Fruit fly (Drosophila melanogaster) whole organism, embryonic: ENCODE results near the gene CG6610.

Source experiments
- Adf1 ChIP-seq: fragments of 200-800 bp; sonication (Bioruptor generic); IDR thresholded peaks from 2 replicates; pipeline ENCODE4 v1.3.6; 2022; ENCODE audit warnings: missing biosample characterization, missing genetic modification characterization
- Atf-2 ChIP-seq: fragments of 200-800 bp; sonication (Bioruptor generic); optimal IDR thresholded peaks from 2 replicates; lab custom pipeline; 2016; ENCODE audit warnings: missing biosample characterization, missing genetic modification characterization
- CG10366 ChIP-seq: fragments of 200-800 bp; sonication (Bioruptor generic); IDR thresholded peaks from 2 replicates; pipeline ENCODE4 v1.3.6; 2022; ENCODE audit warnings: missing biosample characterization, missing genetic modification characterization
- CG12299 ChIP-seq: fragments of 200-800 bp; sonication (Bioruptor generic); optimal IDR thresholded peaks from 2 replicates; lab custom pipeline; 2018; ENCODE audit warnings: missing biosample characterization, mild to moderate bottlenecking, missing genetic modification characterization
- CG12391 ChIP-seq: fragments of 200-800 bp; sonication (Bioruptor generic); optimal IDR thresholded peaks from 3 replicates; lab custom pipeline; 2018; ENCODE audit warnings: missing biosample characterization, mild to moderate bottlenecking, missing genetic modification characterization, moderate library complexity
- CG13424 ChIP-seq: fragments of 200-800 bp; sonication (Bioruptor generic); optimal IDR thresholded peaks from 2 replicates; lab custom pipeline; 2019; ENCODE audit warnings: missing biosample characterization, mild to moderate bottlenecking, missing genetic modification characterization, moderate library complexity
- CG14050 ChIP-seq: fragments of 200-800 bp; sonication (Bioruptor generic); IDR thresholded peaks from 3 replicates; pipeline ENCODE4 v1.3.6; 2022; ENCODE audit warnings: missing biosample characterization, missing genetic modification characterization
- CG15269 ChIP-seq: fragments of 200-800 bp; sonication (Bioruptor generic); optimal IDR thresholded peaks from 2 replicates; lab custom pipeline; 2018; ENCODE audit warnings: missing biosample characterization, mild to moderate bottlenecking, missing genetic modification characterization, moderate library complexity
- CG1529 ChIP-seq: fragments of 200-800 bp; sonication (Bioruptor generic); optimal IDR thresholded peaks from 3 replicates; lab custom pipeline; 2018; ENCODE audit warnings: missing biosample characterization, missing genetic modification characterization
- CG16779 ChIP-seq: fragments of 200-800 bp; sonication (Bioruptor generic); IDR thresholded peaks from 2 replicates; pipeline ENCODE4 v1.3.6; 2022; ENCODE audit warnings: missing biosample characterization, missing genetic modification characterization
- CG16813 ChIP-seq: fragments of 200-800 bp; sonication (Bioruptor generic); IDR thresholded peaks from 3 replicates; pipeline ENCODE4 v1.3.6; 2022; ENCODE audit warnings: missing biosample characterization, missing genetic modification characterization; ENCODE audit not compliant: partially characterized antibody
- CG17385 ChIP-seq: fragments of 200-800 bp; sonication (Bioruptor generic); optimal IDR thresholded peaks from 3 replicates; lab custom pipeline; 2018; ENCODE audit warnings: missing biosample characterization, mild to moderate bottlenecking, missing genetic modification characterization
- CG2712 ChIP-seq: fragments of 200-800 bp; optimal IDR thresholded peaks from 3 replicates; lab custom pipeline; 2019; ENCODE audit warnings: missing biosample characterization, mild to moderate bottlenecking, missing genetic modification characterization, moderate library complexity
- CG2889 ChIP-seq: fragments of 200-800 bp; sonication (Bioruptor generic); IDR thresholded peaks from 3 replicates; pipeline ENCODE4 v1.3.6; 2022; ENCODE audit warnings: missing biosample characterization, missing genetic modification characterization
- CG31365 ChIP-seq: fragments of 200-800 bp; sonication (Bioruptor generic); optimal IDR thresholded peaks from 2 replicates; lab custom pipeline; 2018; ENCODE audit warnings: missing biosample characterization, mild to moderate bottlenecking, missing genetic modification characterization
- CG6254 ChIP-seq: fragments of 200-800 bp; sonication (Bioruptor generic); optimal IDR thresholded peaks from 3 replicates; lab custom pipeline; 2017; ENCODE audit warnings: mild to moderate bottlenecking, missing biosample characterization, missing genetic modification reagents, missing genetic modification characterization
- CG6272 ChIP-seq: fragments of 200-800 bp; sonication (Bioruptor generic); IDR thresholded peaks from 2 replicates; pipeline ENCODE4 v1.3.6; 2022; ENCODE audit warnings: missing biosample characterization, missing genetic modification characterization
- CG9609 ChIP-seq: fragments of 200-800 bp; sonication (Bioruptor generic); optimal IDR thresholded peaks from 3 replicates; lab custom pipeline; 2016; ENCODE audit warnings: missing biosample characterization, missing genetic modification characterization
- CG9727 ChIP-seq: fragments of 200-800 bp; sonication (Bioruptor generic); optimal IDR thresholded peaks from 3 replicates; lab custom pipeline; 2017; ENCODE audit warnings: missing biosample characterization, mild to moderate bottlenecking, missing genetic modification characterization
- Dip2 ChIP-seq: fragments of 200-800 bp; sonication (Bioruptor generic); IDR thresholded peaks from 2 replicates; pipeline ENCODE4 v1.3.6; 2022; ENCODE audit warnings: missing biosample characterization, missing genetic modification characterization
- Dip3 ChIP-seq: fragments of 200-800 bp; sonication (Bioruptor generic); optimal IDR thresholded peaks from 3 replicates; lab custom pipeline; 2016; ENCODE audit warnings: missing biosample characterization, missing genetic modification characterization
- E2f2 ChIP-seq: fragments of 200-800 bp; sonication (Bioruptor generic); IDR thresholded peaks from 2 replicates; pipeline ENCODE4 v1.3.6; 2022; ENCODE audit warnings: missing biosample characterization, missing genetic modification characterization
- Ets65A ChIP-seq: fragments of 200-800 bp; sonication (Bioruptor generic); peaks from one replicate; lab custom pipeline; 2016; ENCODE audit warnings: missing biosample characterization, missing genetic modification characterization
- Hand ChIP-seq: fragments of 200-800 bp; sonication (Bioruptor generic); optimal IDR thresholded peaks from 2 replicates; lab custom pipeline; 2017; ENCODE audit warnings: mild to moderate bottlenecking, missing biosample characterization, missing genetic modification reagents, missing genetic modification characterization
- HmgZ ChIP-seq: fragments of 200-800 bp; sonication (Bioruptor generic); optimal IDR thresholded peaks from 2 replicates; lab custom pipeline; 2018; ENCODE audit warnings: missing biosample characterization, mild to moderate bottlenecking, missing genetic modification characterization
- Hsf ChIP-seq: fragments of 200-800 bp; sonication (Bioruptor generic); optimal IDR thresholded peaks from 3 replicates; lab custom pipeline; 2016; ENCODE audit warnings: missing biosample characterization, missing genetic modification characterization
- Med ChIP-seq: fragments of 200-800 bp; sonication (Bioruptor generic); peaks from one replicate; lab custom pipeline; 2016; ENCODE audit warnings: missing biosample characterization, missing genetic modification characterization, mild to moderate bottlenecking, inconsistent platforms, moderate library complexity
- Pdp1 ChIP-seq, 2 experiments: fragments of 200-800 bp; sonication (Bioruptor generic); optimal IDR thresholded peaks; 3 replicates each; lab custom pipeline; 2016; ENCODE audit warnings: missing biosample characterization in 2 of 2, missing genetic modification characterization in 2 of 2, mild to moderate bottlenecking in 1 of 2, moderate library complexity in 1 of 2
- Xbp1 ChIP-seq: fragments of 200-800 bp; sonication (Bioruptor generic); optimal IDR thresholded peaks from 3 replicates; lab custom pipeline; 2016; ENCODE audit warnings: missing biosample characterization, mild to moderate bottlenecking, missing genetic modification characterization
- ac ChIP-seq: fragments of 200-800 bp; sonication (Bioruptor generic); optimal IDR thresholded peaks from 3 replicates; lab custom pipeline; 2017; ENCODE audit warnings: missing biosample characterization, mild to moderate bottlenecking, missing genetic modification characterization
- bab2 ChIP-seq: fragments of 200-800 bp; sonication (Bioruptor generic); optimal IDR thresholded peaks from 2 replicates; lab custom pipeline; 2016; ENCODE audit warnings: missing biosample characterization, missing genetic modification characterization
- bsh ChIP-seq, 2 experiments: fragments of 200-800 bp; sonication (Bioruptor generic); optimal IDR thresholded peaks; 2 replicates each; lab custom pipeline; 2017 to 2018; ENCODE audit warnings: mild to moderate bottlenecking in 2 of 2, missing biosample characterization in 2 of 2, missing genetic modification characterization in 2 of 2, moderate library complexity in 1 of 2
- crc ChIP-seq: fragments of 200-800 bp; sonication (Bioruptor generic); optimal IDR thresholded peaks from 2 replicates; lab custom pipeline; 2016; ENCODE audit warnings: missing biosample characterization, missing genetic modification characterization
- croc ChIP-seq: fragments of 200-800 bp; sonication (Bioruptor generic); conservative IDR thresholded peaks from 3 replicates; pipeline ENCODE4 v1.3.6; 2022; ENCODE audit warnings: missing biosample characterization, missing genetic modification characterization
- jumu ChIP-seq: fragments of 200-800 bp; sonication (Bioruptor generic); optimal IDR thresholded peaks from 3 replicates; lab custom pipeline; 2016; ENCODE audit warnings: missing biosample characterization, missing genetic modification characterization
- nau ChIP-seq: fragments of 200-800 bp; sonication (Bioruptor generic); optimal IDR thresholded peaks from 3 replicates; lab custom pipeline; 2017; ENCODE audit warnings: missing biosample characterization, mild to moderate bottlenecking, missing genetic modification characterization, missing genetic modification reagents
- sc ChIP-seq, 3 experiments: fragments of >200 bp in 2 of 3; fragments of 200-800 bp in 1 of 3; sonication (Bioruptor generic) in 1 of 3; optimal IDR thresholded peaks; 2 replicates in 2 of 3; 3 replicates in 1 of 3; lab custom pipeline; 2017; ENCODE audit warnings: mild to moderate bottlenecking in 1 of 3, missing biosample characterization in 1 of 3, missing genetic modification characterization in 1 of 3, missing genetic modification reagents in 1 of 3
- sim ChIP-seq: fragments of 200-800 bp; sonication (Bioruptor generic); IDR thresholded peaks from 2 replicates; pipeline ENCODE4 v1.3.6; 2022; ENCODE audit warnings: missing biosample characterization, missing genetic modification characterization
- slbo ChIP-seq: fragments of 200-800 bp; sonication (Bioruptor generic); IDR thresholded peaks from 2 replicates; pipeline ENCODE4 v1.3.6; 2022; ENCODE audit warnings: missing biosample characterization, missing genetic modification characterization
- sob ChIP-seq: fragments of 200-800 bp; sonication (Bioruptor generic); IDR thresholded peaks from 2 replicates; pipeline ENCODE4 v1.3.6; 2022; ENCODE audit warnings: missing biosample characterization, missing genetic modification characterization

Gene CG6610

DNA sequence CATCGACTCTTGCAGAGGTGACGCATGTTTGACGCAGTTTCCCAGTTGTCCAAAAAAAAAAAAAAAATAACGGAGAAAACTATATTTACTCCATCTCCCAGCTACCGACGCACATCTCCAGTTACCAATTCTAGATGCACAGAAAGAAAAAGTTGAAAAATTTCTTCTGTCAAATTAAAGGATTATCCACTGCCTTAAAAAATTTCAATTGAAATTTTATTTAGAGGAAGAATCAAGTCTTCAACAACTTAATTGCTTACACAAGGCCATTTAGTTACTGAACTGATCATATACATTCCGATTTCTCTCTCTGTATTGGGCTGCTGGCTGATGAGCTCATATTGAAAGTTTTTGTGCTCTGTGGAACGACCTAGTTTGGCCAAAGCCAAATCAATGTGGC, 10.7 kb downstream of the CG6610 start (continued):
- TF ChIP-seq crc (GFP tag; lab: Kevin White, UChicago) (no peak), ac (GFP tag; lab: Kevin White, UChicago) (no peak), jumu (GFP tag; lab: Kevin White, UChicago) (peak; percentile 24), Xbp1 (GFP tag; lab: Kevin White, UChicago) (peak; percentile 36), Adf1 (no peak), sob (GFP tag; lab: Robert Waterston, UW) (0 out of 2 replicates have a peak, but pooled peaks have one; percentile 26), CG1529 (GFP tag; lab: Kevin White, UChicago) (no peak), sim (no peak), Hsf (GFP tag; lab: Kevin White, UChicago) (peak; percentile 7), CG2889 (GFP tag; lab: Robert Waterston, UW) (0 out of 3 replicates have a peak, but pooled peaks have one; percentile 33), nau (GFP tag; lab: Kevin White, UChicago) (no peak), CG17385 (GFP tag; lab: Kevin White, UChicago) (peak; percentile 10), CG12299 (tag; lab: Kevin White, UChicago) (no peak), Atf-2 (GFP tag; lab: Kevin White, UChicago) (no peak), sc (optimal IDR thresholded peaks at IDR 0.05; lab: Kevin White, UChicago) (no peak), sc (GFP tag; optimal IDR thresholded peaks at IDR 0.05; lab: Kevin White, UChicago) (no peak), bsh (GFP tag; optimal IDR thresholded peaks at IDR 0.05; lab: Kevin White, UChicago) (peak in 1 of 2 experiments; percentile 55), Hand (GFP tag; lab: Kevin White, UChicago) (no peak), CG2712 (tag; lab: Kevin White, UChicago) (peak; percentile 15), slbo (GFP tag; lab: Robert Waterston, UW) (peak; percentile 68), Pdp1 (GFP tag; optimal IDR thresholded peaks at IDR 0.05; lab: Kevin White, UChicago) (peak; percentile 31 to 39), CG31365 (tag; lab: Kevin White, UChicago) (no peak), HmgZ (tag; lab: Kevin White, UChicago) (peak; percentile 20), CG9609 (GFP tag; lab: Kevin White, UChicago) (peak; percentile 10), CG16779 (GFP tag; lab: Robert Waterston, UW) (no peak), Med (peak; percentile 72), Ets65A (GFP tag; lab: Kevin White, UChicago) (peak; percentile 70), CG9727 (GFP tag; lab: Kevin White, UChicago) (peak; percentile 23), CG10366 (GFP tag; lab: Robert Waterston, UW) (0 out of 2 replicates have a peak, but pooled peaks have one; percentile 8), CG6272 (GFP tag; lab: Robert Waterston, UW) (no peak), Dip3 (peak; percentile 3), CG15269 (tag; lab: Kevin White, UChicago) (peak; percentile 41), CG12391 (tag; lab: Kevin White, UChicago) (peak; percentile 27), E2f2 (no peak), croc (peak; percentile 44; the same call in 1 of the 3 replicates), CG13424 (tag; lab: Kevin White, UChicago) (peak; percentile 46), bab2 (GFP tag; lab: Kevin White, UChicago) (peak; percentile 24)

dm6 chr3L:6093213-6093612, 17.9 kb downstream of the CG6610 start, which contains the start of gene CG10469:
TSS of gene CG10469 (minus strand) at chr3L:6093313.
- no peak for TF ChIP-seq CG14050
- no peak for TF ChIP-seq CG6254 (GFP tag; lab: Kevin White, UChicago)
- no peak for TF ChIP-seq CG9609 (GFP tag; lab: Kevin White, UChicago)
- TF ChIP-seq Dip2 = no peak
- TF ChIP-seq CG16813 (GFP tag; lab: Robert Waterston, UW) = 0 out of 3 replicates have a peak, but pooled peaks have one; percentile 16
- TF ChIP-seq, all 482 proteins: peak for 1
